Worm (Caenorhabditis elegans) whole organism, young adult: ENCODE results near the gene gst-18.

Experiments
- C17E4.6 ChIP-seq: fragments of 200-800 bp; sonication (Bioruptor generic); IDR thresholded peaks from 2 replicates; pipeline ENCODE4 v1.3.6; 2022; ENCODE audit warnings: missing genetic modification reagents, missing genetic modification characterization, missing compliant biosample characterization
- F10E7.11 ChIP-seq: sonication (generic microtip); optimal IDR thresholded peaks from 2 replicates; lab custom pipeline; 2017; ENCODE audit warnings: mild to moderate bottlenecking, missing genetic modification characterization, moderate library complexity, missing compliant biosample characterization
- F22D6.2 ChIP-seq: sonication (generic microtip); optimal IDR thresholded peaks from 2 replicates; lab custom pipeline; 2016; ENCODE audit warnings: mild to moderate bottlenecking, missing genetic modification characterization, missing compliant biosample characterization
- K11D2.4 ChIP-seq: fragments of 200-800 bp; sonication (Bioruptor generic); IDR thresholded peaks from 2 replicates; pipeline ENCODE4 v1.3.6; 2022; ENCODE audit warnings: missing genetic modification reagents, missing genetic modification characterization, missing compliant biosample characterization
- Y53G8AR.9 ChIP-seq: fragments of 200-800 bp; sonication (Bioruptor generic); conservative IDR thresholded peaks from 2 replicates; pipeline ENCODE4 v1.3.6; 2022; ENCODE audit warnings: missing genetic modification reagents, missing genetic modification characterization, missing compliant biosample characterization
- Y56A3A.18 ChIP-seq: fragments of 200-800 bp; sonication (Bioruptor generic); IDR thresholded peaks from 2 replicates; pipeline ENCODE4 v1.3.6; 2022; ENCODE audit warnings: missing genetic modification reagents, missing genetic modification characterization, missing compliant biosample characterization
- Y95B8A.8 ChIP-seq: fragments of 200-800 bp; sonication (Bioruptor generic); IDR thresholded peaks from 2 replicates; pipeline ENCODE4 v1.3.6; 2022; ENCODE audit warnings: missing genetic modification reagents, missing genetic modification characterization, missing compliant biosample characterization
- ZK185.1 ChIP-seq: sonication (generic microtip); optimal IDR thresholded peaks from 2 replicates; lab custom pipeline; 2016; ENCODE audit warnings: mild to moderate bottlenecking, missing genetic modification characterization, missing compliant biosample characterization; ENCODE audit not compliant: poor library complexity, severe bottlenecking
- ama-1 ChIP-seq, 3 experiments: fragments of 150-350 bp in 1 of 3; sonication (generic microtip) in 2 of 3; optimal IDR thresholded peaks; 2 replicates each; lab custom pipeline; 2014 to 2018; ENCODE audit warnings: missing biosample characterization in 2 of 3, missing genetic modification characterization in 2 of 3, missing genetic modification reagents in 2 of 3
- aptf-2 ChIP-seq: fragments of 200-800 bp; sonication (Bioruptor generic); conservative IDR thresholded peaks from 2 replicates; pipeline ENCODE4 v1.3.6; 2022; ENCODE audit warnings: missing genetic modification reagents, missing genetic modification characterization, missing compliant biosample characterization
- aptf-3 ChIP-seq: fragments of 200-800 bp; sonication (Bioruptor generic); IDR thresholded peaks from 2 replicates; pipeline ENCODE4 v1.3.6; 2022; ENCODE audit warnings: missing genetic modification characterization, missing compliant biosample characterization
- atf-7 ChIP-seq: sonication (generic microtip); optimal IDR thresholded peaks from 2 replicates; lab custom pipeline; 2017; ENCODE audit warnings: mild to moderate bottlenecking, missing genetic modification characterization, missing compliant biosample characterization
- ccch-3 ChIP-seq: fragments of 200-800 bp; sonication (Bioruptor generic); optimal IDR thresholded peaks from 2 replicates; lab custom pipeline; 2018; ENCODE audit warnings: mild to moderate bottlenecking, missing genetic modification characterization, missing compliant biosample characterization
- cebp-2 ChIP-seq: fragments of 200-800 bp; sonication (Bioruptor generic); IDR thresholded peaks from 2 replicates; pipeline ENCODE4 v1.3.6; 2022; ENCODE audit warnings: missing genetic modification characterization, missing compliant biosample characterization
- ceh-100 ChIP-seq: fragments of 200-800 bp; sonication (Bioruptor generic); IDR thresholded peaks from 2 replicates; pipeline ENCODE4 v1.3.6; 2022; ENCODE audit warnings: missing genetic modification reagents, missing genetic modification characterization, missing compliant biosample characterization
- ceh-79 ChIP-seq: sonication (generic microtip); optimal IDR thresholded peaks from 2 replicates; lab custom pipeline; 2017; ENCODE audit warnings: mild to moderate bottlenecking, missing genetic modification characterization, missing compliant biosample characterization
- dpl-1 ChIP-seq: fragments of 150-350 bp; optimal IDR thresholded peaks from 2 replicates; lab custom pipeline; 2014; ENCODE audit warnings: missing biosample characterization, missing genetic modification reagents, missing genetic modification characterization
- ets-4 ChIP-seq: fragments of 200-800 bp; sonication (Bioruptor generic); optimal IDR thresholded peaks from 2 replicates; lab custom pipeline; 2018; ENCODE audit warnings: mild to moderate bottlenecking, missing genetic modification characterization, missing compliant biosample characterization
- hmg-1.2 ChIP-seq: fragments of 200-800 bp; sonication (Bioruptor generic); IDR thresholded peaks from 2 replicates; pipeline ENCODE4 v1.3.6; 2022; ENCODE audit warnings: missing genetic modification reagents, missing genetic modification characterization, missing compliant biosample characterization
- hmg-20 ChIP-seq: fragments of 200-800 bp; sonication (Bioruptor generic); IDR thresholded peaks from 2 replicates; pipeline ENCODE4 v1.3.6; 2022; ENCODE audit warnings: missing genetic modification reagents, missing genetic modification characterization, missing compliant biosample characterization
- hrde-1 ChIP-seq: sonication (generic microtip); optimal IDR thresholded peaks from 2 replicates; lab custom pipeline; 2016; ENCODE audit warnings: missing genetic modification characterization, mild to moderate bottlenecking, missing compliant biosample characterization, moderate library complexity, missing genotype, missing genetic modification reagents, borderline replicate concordance
- hsf-1 ChIP-seq: fragments of 200-800 bp; sonication (Bioruptor generic); IDR thresholded peaks from 2 replicates; pipeline ENCODE4 v1.3.6; 2022; ENCODE audit warnings: missing genetic modification reagents, missing genetic modification characterization, missing compliant biosample characterization
- let-526 ChIP-seq: fragments of 200-800 bp; sonication (Bioruptor generic); IDR thresholded peaks from 2 replicates; pipeline ENCODE4 v1.3.6; 2022; ENCODE audit warnings: missing genetic modification reagents, missing genetic modification characterization, missing compliant biosample characterization
- lin-35 ChIP-seq, 3 experiments: fragments of 150-350 bp in 2 of 3; sonication (generic microtip) in 1 of 3; optimal IDR thresholded peaks; 2 replicates each; lab custom pipeline; 2014 to 2018; ENCODE audit warnings: missing biosample characterization in 3 of 3, missing genetic modification characterization in 3 of 3, missing genetic modification reagents in 3 of 3
- madf-10 ChIP-seq: sonication (generic microtip); optimal IDR thresholded peaks from 2 replicates; lab custom pipeline; 2016; ENCODE audit warnings: mild to moderate bottlenecking, missing genetic modification characterization, missing compliant biosample characterization
- madf-8 ChIP-seq: fragments of 200-800 bp; sonication (Bioruptor generic); conservative IDR thresholded peaks from 2 replicates; pipeline ENCODE4 v1.3.6; 2022; ENCODE audit warnings: missing genetic modification reagents, missing genetic modification characterization, missing compliant biosample characterization
- mcd-1 ChIP-seq: fragments of 200-800 bp; sonication (Bioruptor generic); IDR thresholded peaks from 2 replicates; pipeline ENCODE4 v1.3.6; 2022; ENCODE audit warnings: missing genetic modification reagents, missing genetic modification characterization, missing compliant biosample characterization
- nhr-179 ChIP-seq: sonication (generic microtip); optimal IDR thresholded peaks from 2 replicates; lab custom pipeline; 2016; ENCODE audit warnings: mild to moderate bottlenecking, missing genetic modification characterization, missing compliant biosample characterization
- pbrm-1 ChIP-seq: fragments of 200-800 bp; sonication (Bioruptor generic); IDR thresholded peaks from 2 replicates; pipeline ENCODE4 v1.3.6; 2022; ENCODE audit warnings: missing genetic modification reagents, missing genetic modification characterization, missing compliant biosample characterization
- rpc-1 ChIP-seq, 2 experiments: fragments of 150-350 bp in 1 of 2; sonication (generic microtip) in 1 of 2; optimal IDR thresholded peaks; 2 replicates each; lab custom pipeline; 2014 to 2018; ENCODE audit warnings: missing biosample characterization in 1 of 2, missing genetic modification characterization in 1 of 2, missing genetic modification reagents in 1 of 2, missing genotype in 1 of 2
- snpc-1.1 ChIP-seq: sonication (generic microtip); optimal IDR thresholded peaks from 2 replicates; lab custom pipeline; 2017; ENCODE audit warnings: missing genetic modification characterization, mild to moderate bottlenecking, missing compliant biosample characterization, antibody characterized with exemption, moderate library complexity, missing genotype, missing genetic modification reagents; ENCODE audit not compliant: insufficient read depth
- snpc-3.4 ChIP-seq: sonication (generic microtip); optimal IDR thresholded peaks from 2 replicates; lab custom pipeline; 2017; ENCODE audit warnings: missing genetic modification characterization, mild to moderate bottlenecking, missing compliant biosample characterization, antibody characterized with exemption, moderate library complexity, missing genotype, missing genetic modification reagents
- unc-130 ChIP-seq: sonication (generic microtip); optimal IDR thresholded peaks from 2 replicates; lab custom pipeline; 2016; ENCODE audit warnings: missing genetic modification reagents, missing genetic modification characterization, missing compliant biosample characterization
- unc-62 ChIP-seq: fragments of 150-350 bp; optimal IDR thresholded peaks from 2 replicates; lab custom pipeline; 2014; ENCODE audit warnings: missing biosample characterization, missing genetic modification reagents, missing genetic modification characterization
- ztf-26 ChIP-seq: sonication (generic microtip); optimal IDR thresholded peaks from 2 replicates; lab custom pipeline; 2017; ENCODE audit warnings: missing genetic modification characterization, missing compliant biosample characterization
- ztf-28 ChIP-seq: fragments of 200-800 bp; sonication (Bioruptor generic); IDR thresholded peaks from 2 replicates; pipeline ENCODE4 v1.3.6; 2022; ENCODE audit warnings: missing genetic modification reagents, missing genetic modification characterization, missing compliant biosample characterization

Gene gst-18

ce11 chrII:13636596-13636995 lies 5.9 kb upstream of the gst-18 start:
- TF ChIP-seq Y56A3A.18 (GFP tag; lab: Robert Waterston, UW) = 0 out of 2 replicates have a peak, but pooled peaks have one; percentile 38
- 0 out of 2 replicates have a peak, but pooled peaks have one; percentile 11 for TF ChIP-seq K11D2.4 (GFP tag; lab: Robert Waterston, UW)
- TF ChIP-seq Y53G8AR.9 = peak; percentile 67
- no peak for TF ChIP-seq pbrm-1
- no peak for TF ChIP-seq ZK185.1 (tag; lab: Kevin White, UChicago)

ce11 chrII:13632238-13632637 lies 1.6 kb upstream of the gst-18 start, which contains the start of gene tag-10:
TSS of gene tag-10 (plus strand) at chrII:13632584.
- TF ChIP-seq C17E4.6 (GFP tag; lab: Robert Waterston, UW) (no peak), ets-4 (no peak), F10E7.11 (no peak), let-526 (GFP tag; lab: Robert Waterston, UW) (no peak), ztf-26 (tag; lab: Kevin White, UChicago) (no peak), hsf-1 (GFP tag; lab: Robert Waterston, UW) (no peak), hrde-1 (tag; lab: Kevin White, UChicago) (no peak), madf-8 (GFP tag; lab: Robert Waterston, UW) (no peak), dpl-1 (no peak), ama-1 (optimal IDR thresholded peaks at IDR 0.05; lab: Kevin White, UChicago) (no peak), ama-1 (GFP tag; optimal IDR thresholded peaks at IDR 0.05; lab: Kevin White, UChicago) (no peak), aptf-2 (no peak), F22D6.2 (no peak), snpc-3.4 (no peak)

ce11 chrII:13627001-13627400 lies 3.7 kb downstream of the gst-18 start, which contains the start of gene gst-19:
TSS of gene gst-19 (minus strand) at chrII:13627145.
- no peak for TF ChIP-seq ceh-79 (tag; lab: Kevin White, UChicago)
- no peak for TF ChIP-seq ztf-26 (tag; lab: Kevin White, UChicago)
- no peak for TF ChIP-seq unc-62
- no peak for TF ChIP-seq mcd-1 (GFP tag; lab: Robert Waterston, UW)
- TF ChIP-seq ccch-3 (GFP tag; lab: Kevin White, UChicago) = no peak
- TF ChIP-seq rpc-1 (optimal IDR thresholded peaks at IDR 0.05; lab: Kevin White, UChicago) = no peak
- TF ChIP-seq rpc-1 (tag; optimal IDR thresholded peaks at IDR 0.05; lab: Kevin White, UChicago) = no peak
- TF ChIP-seq unc-130 = no peak
- TF ChIP-seq nhr-179 (tag; lab: Kevin White, UChicago) = no peak
- no peak for TF ChIP-seq hmg-20 (GFP tag; lab: Robert Waterston, UW)
- no peak for TF ChIP-seq Y95B8A.8 (GFP tag; lab: Robert Waterston, UW)
- TF ChIP-seq atf-7 = no peak

- no peak for TF ChIP-seq lin-35 (GFP tag; optimal IDR thresholded peaks at IDR 0.05; lab: Kevin White, UChicago)
- no peak for TF ChIP-seq snpc-1.1 (tag; lab: Kevin White, UChicago)
- TF ChIP-seq cebp-2 (GFP tag; lab: Robert Waterston, UW) = no peak
- TF ChIP-seq aptf-3 (GFP tag; lab: Robert Waterston, UW) = no peak
- no peak for TF ChIP-seq ztf-28 (GFP tag; lab: Robert Waterston, UW)
- TF ChIP-seq hmg-1.2 (GFP tag; lab: Robert Waterston, UW) = no peak
- TF ChIP-seq madf-10 (tag; lab: Kevin White, UChicago) = no peak
- TF ChIP-seq ceh-100 (GFP tag; lab: Robert Waterston, UW) = no peak
Measured at ce11 chrII:13624330-13624729, 6.4 kb downstream of the gst-18 start, which contains the start of gene gst-16. TSS of gene gst-16 (minus strand) at chrII:13624440.
